Fruit fly (Drosophila melanogaster): ENCODE data around the gene CG17931.

Gene CG17931

dm6 chr3R:16339475-16339874 lies 19.8 kb downstream of the CG17931 start, which contains the start of gene Sulf1:
Gene Sulf1 (minus strand): TSS chr3R:16339575.
- TF ChIP-seq br (optimal IDR thresholded peaks at IDR 0.05), result no peak
- TF ChIP-seq ranshi (GFP tag; IDR thresholded peaks at IDR 0.05), result 0 out of 2 replicates have a peak, but pooled peaks have one; percentile 22
- TF ChIP-seq CG15011 (GFP tag; optimal IDR thresholded peaks at IDR 0.05), result no peak
- TF ChIP-seq CG6654 (GFP tag; optimal IDR thresholded peaks at IDR 0.05), result no peak
- no peak for TF ChIP-seq Myb (GFP tag; optimal IDR thresholded peaks at IDR 0.05)
- 0 out of 2 replicates have a peak, but pooled peaks have one; percentile 29 for TF ChIP-seq Atf6 (GFP tag; IDR thresholded peaks at IDR 0.05)
- TF ChIP-seq hb (GFP tag; IDR thresholded peaks at IDR 0.05; ENCODE audit: partially characterized antibody), result 0 out of 3 replicates have a peak, but pooled peaks have one; percentile 12

DNA sequence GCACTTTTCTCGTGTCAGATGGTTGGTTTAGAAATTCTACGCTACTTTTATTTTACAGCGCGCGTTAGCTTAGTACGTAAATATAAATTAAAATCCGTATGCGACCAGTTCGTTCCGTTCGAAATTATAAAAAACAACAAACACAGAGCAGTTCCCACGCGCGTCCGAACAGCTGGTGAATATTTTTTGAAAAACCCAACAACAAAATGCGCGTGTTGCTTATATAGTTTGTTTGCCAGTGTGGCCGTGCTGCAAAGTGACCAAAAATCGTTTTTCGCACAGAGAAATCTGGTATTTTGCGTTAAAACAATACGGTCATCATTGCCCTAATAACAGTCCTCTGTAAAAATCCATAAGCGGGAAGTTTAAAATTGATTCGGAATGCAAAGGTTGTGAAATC lies 20.9 kb downstream of the CG17931 start:
- TF ChIP-seq fu2 (GFP tag; optimal IDR thresholded peaks at IDR 0.05), result no peak
- TF ChIP-seq Hmx (GFP tag; optimal IDR thresholded peaks at IDR 0.05), result no peak
- no peak for TF ChIP-seq CG30431 (GFP tag; optimal IDR thresholded peaks at IDR 0.05)
- peak; percentile 47 for TF ChIP-seq CG12659 (GFP tag; optimal IDR thresholded peaks at IDR 0.05)
- TF ChIP-seq fd3F (GFP tag; optimal IDR thresholded peaks at IDR 0.05), result no peak
- peak; percentile 16 for TF ChIP-seq Hmr (GFP tag; optimal IDR thresholded peaks at IDR 0.05)
- TF ChIP-seq Elba2 (GFP tag; optimal IDR thresholded peaks at IDR 0.05), result no peak
- TF ChIP-seq CG14050 (GFP tag; IDR thresholded peaks at IDR 0.05), result no peak
- TF ChIP-seq CG31388 (GFP tag; optimal IDR thresholded peaks at IDR 0.05), result no peak
- TF ChIP-seq dysf (GFP tag; IDR thresholded peaks at IDR 0.05), result no peak
- no peak for TF ChIP-seq CG13775 (GFP tag; optimal IDR thresholded peaks at IDR 0.05)
- TF ChIP-seq E2f1 (GFP tag; IDR thresholded peaks at IDR 0.05), result no peak
- 0 out of 3 replicates have a peak, but pooled peaks have one; percentile 29 for TF ChIP-seq HLH4C (GFP tag; IDR thresholded peaks at IDR 0.05; ENCODE audit: partially characterized antibody)
- TF ChIP-seq CG18262 (tag; optimal IDR thresholded peaks at IDR 0.05), result no peak
- TF ChIP-seq CG7963 (GFP tag; IDR thresholded peaks at IDR 0.05; ENCODE audit: partially characterized antibody), result no peak; the same call in 2 of the 3 replicates
- TF ChIP-seq chif (GFP tag; optimal IDR thresholded peaks at IDR 0.05), result no peak
- no peak for TF ChIP-seq Hand (GFP tag; optimal IDR thresholded peaks at IDR 0.05)
- TF ChIP-seq CG10209 (GFP tag; optimal IDR thresholded peaks at IDR 0.05), result no peak
- TF ChIP-seq CG8388 (GFP tag; optimal IDR thresholded peaks at IDR 0.05), result no peak
- peak; percentile 23 for TF ChIP-seq zen (tag; optimal IDR thresholded peaks at IDR 0.05)
- TF ChIP-seq br (optimal IDR thresholded peaks at IDR 0.05), result no peak
- peak; percentile 81 for TF ChIP-seq Med (GFP tag)
- TF ChIP-seq mam (GFP tag; optimal IDR thresholded peaks at IDR 0.05), result no peak
- no peak for TF ChIP-seq Dfd (GFP tag; optimal IDR thresholded peaks at IDR 0.05)
- TF ChIP-seq CG15011 (GFP tag; optimal IDR thresholded peaks at IDR 0.05), result no peak
- no peak for TF ChIP-seq fd102C (GFP tag; optimal IDR thresholded peaks at IDR 0.05)
- no peak for TF ChIP-seq z (GFP tag; IDR thresholded peaks at IDR 0.05)
- TF ChIP-seq Ptx1 (GFP tag; IDR thresholded peaks at IDR 0.05), result no peak
- TF ChIP-seq B-H2 (GFP tag; optimal IDR thresholded peaks at IDR 0.05), result peak; percentile 23
- TF ChIP-seq CG5953 (GFP tag; IDR thresholded peaks at IDR 0.05), result no peak
- TF ChIP-seq BtbVII (GFP tag; optimal IDR thresholded peaks at IDR 0.05), result no peak
- no peak for TF ChIP-seq CG11696 (GFP tag; IDR thresholded peaks at IDR 0.05)
- TF ChIP-seq bowl (GFP tag; IDR thresholded peaks at IDR 0.05), result no peak
- TF ChIP-seq dimm (GFP tag; IDR thresholded peaks at IDR 0.05), result no peak
- TF ChIP-seq Atf-2 (GFP tag; optimal IDR thresholded peaks at IDR 0.05), result no peak
- peak; percentile 98 for TF ChIP-seq pzg (GFP tag; optimal IDR thresholded peaks at IDR 0.05)
- no peak for TF ChIP-seq ase (GFP tag; IDR thresholded peaks at IDR 0.05)
- no peak for TF ChIP-seq CG10959 (GFP tag; IDR thresholded peaks at IDR 0.05)
- TF ChIP-seq Myb (GFP tag; optimal IDR thresholded peaks at IDR 0.05), result peak; percentile 54
- TF ChIP-seq HHEX (GFP tag; optimal IDR thresholded peaks at IDR 0.05), result no peak
- TF ChIP-seq Mad (GFP tag; optimal IDR thresholded peaks at IDR 0.05), result no peak
- no peak for TF ChIP-seq mirr (GFP tag; optimal IDR thresholded peaks at IDR 0.05)
- no peak for TF ChIP-seq slp2 (GFP tag; optimal IDR thresholded peaks at IDR 0.05)
- TF ChIP-seq pfk (GFP tag; optimal IDR thresholded peaks at IDR 0.05), result no peak
- TF ChIP-seq klu (GFP tag; IDR thresholded peaks at IDR 0.05), result no peak
- TF ChIP-seq CG16779 (GFP tag; IDR thresholded peaks at IDR 0.05), result no peak
